Worm (Caenorhabditis elegans) whole organism, L4 larva: ENCODE measurements around the gene gst-32.

Source experiments
- F26F4.8 ChIP-seq: fragments of 200-800 bp; sonication (Bioruptor generic); conservative IDR thresholded peaks from 2 replicates; pipeline ENCODE4 v1.3.6; 2022; ENCODE audit warnings: missing genetic modification characterization, missing compliant biosample characterization
- T26A8.4 ChIP-seq: fragments of 200-800 bp; sonication (Bioruptor generic); IDR thresholded peaks from 2 replicates; pipeline ENCODE4 v1.3.6; 2022; ENCODE audit warnings: missing genetic modification characterization, missing compliant biosample characterization
- Y75B8A.6 ChIP-seq: fragments of 200-800 bp; sonication (Bioruptor generic); IDR thresholded peaks from 2 replicates; pipeline ENCODE4 v1.3.6; 2022; ENCODE audit warnings: missing genetic modification reagents, missing genetic modification characterization, missing compliant biosample characterization
- aha-1 ChIP-seq: fragments of 150-350 bp; peaks from one replicate; lab custom pipeline; 2014; ENCODE audit warnings: missing biosample characterization, missing genetic modification characterization
- ama-1 ChIP-seq: fragments of 150-350 bp; optimal IDR thresholded peaks from 2 replicates; lab custom pipeline; 2014; ENCODE audit warnings: inconsistent platforms, mixed read lengths
- ceh-28 ChIP-seq: fragments of 150-350 bp; optimal IDR thresholded peaks from 2 replicates; lab custom pipeline; 2014; ENCODE audit warnings: missing biosample characterization, missing genetic modification reagents, missing genetic modification characterization
- ctbp-1 ChIP-seq: fragments of 200-800 bp; sonication (Bioruptor generic); IDR thresholded peaks from 2 replicates; pipeline ENCODE4 v1.3.6; 2022; ENCODE audit warnings: missing genetic modification reagents, missing genetic modification characterization, missing compliant biosample characterization
- daf-12 ChIP-seq: fragments of 150-350 bp; optimal IDR thresholded peaks from 2 replicates; lab custom pipeline; 2014; ENCODE audit warnings: missing biosample characterization, missing genetic modification reagents, missing genetic modification characterization
- daf-16 ChIP-seq, 3 experiments: sonication (generic microtip); optimal IDR thresholded peaks; 2 replicates each; lab custom pipeline; 2016 to 2017; ENCODE audit warnings: missing genetic modification characterization in 3 of 3, missing genetic modification reagents in 3 of 3, mild to moderate bottlenecking in 2 of 3, missing compliant biosample characterization in 2 of 3, missing biosample characterization in 1 of 3, moderate library complexity in 1 of 3
- dmd-6 ChIP-seq: fragments of 200-800 bp; sonication (Bioruptor generic); IDR thresholded peaks from 2 replicates; pipeline ENCODE4 v1.3.6; 2022; ENCODE audit warnings: missing genetic modification reagents, missing genetic modification characterization, missing compliant biosample characterization
- dpl-1 ChIP-seq: fragments of 150-350 bp; optimal IDR thresholded peaks from 2 replicates; lab custom pipeline; 2014; ENCODE audit warnings: missing biosample characterization, missing genetic modification reagents, missing genetic modification characterization
- dve-1 ChIP-seq: sonication (generic microtip); optimal IDR thresholded peaks from 2 replicates; lab custom pipeline; 2017; ENCODE audit warnings: antibody characterized with exemption, mild to moderate bottlenecking, missing genetic modification characterization, missing compliant biosample characterization; ENCODE audit not compliant: insufficient read depth
- hlh-11 ChIP-seq: fragments of 200-800 bp; sonication (Bioruptor generic); optimal IDR thresholded peaks from 2 replicates; lab custom pipeline; 2018; ENCODE audit warnings: mild to moderate bottlenecking, missing genetic modification characterization, missing compliant biosample characterization
- hlh-30 ChIP-seq: sonication (generic microtip); optimal IDR thresholded peaks from 2 replicates; lab custom pipeline; 2017; ENCODE audit warnings: antibody characterized with exemption, mild to moderate bottlenecking, missing genetic modification characterization, missing compliant biosample characterization; ENCODE audit not compliant: insufficient read depth
- hmg-1.1 ChIP-seq: fragments of 200-800 bp; sonication (Bioruptor generic); IDR thresholded peaks from 2 replicates; pipeline ENCODE4 v1.3.6; 2022; ENCODE audit warnings: missing genetic modification reagents, missing genetic modification characterization, missing compliant biosample characterization
- lin-1 ChIP-seq: fragments of 200-800 bp; sonication (Bioruptor generic); IDR thresholded peaks from 2 replicates; pipeline ENCODE4 v1.3.6; 2022; ENCODE audit warnings: missing genetic modification reagents, missing genetic modification characterization, missing compliant biosample characterization
- lin-15B ChIP-seq: fragments of 150-350 bp; sonication (generic microtip); optimal IDR thresholded peaks from 3 replicates; lab custom pipeline; 2014; ENCODE audit warnings: missing biosample characterization, missing genetic modification characterization
- lin-29 ChIP-seq: fragments of 200-800 bp; sonication (Bioruptor generic); IDR thresholded peaks from 2 replicates; pipeline ENCODE4 v1.3.6; 2022; ENCODE audit warnings: missing genetic modification reagents, missing genetic modification characterization, missing compliant biosample characterization
- lsy-2 ChIP-seq, 2 experiments: fragments of 150-350 bp in 1 of 2; sonication (generic microtip) in 1 of 2; optimal IDR thresholded peaks; 2 replicates each; lab custom pipeline; 2014 to 2017; ENCODE audit warnings: missing biosample characterization in 2 of 2, missing genetic modification characterization in 2 of 2
- mdl-1 ChIP-seq, 2 experiments: fragments of 150-350 bp in 1 of 2; sonication (generic microtip) in 1 of 2; optimal IDR thresholded peaks; 2 replicates each; lab custom pipeline; 2014 to 2017; ENCODE audit warnings: missing biosample characterization in 2 of 2, missing genetic modification characterization in 2 of 2
- mep-1 ChIP-seq: fragments of 150-350 bp; sonication (generic microtip); optimal IDR thresholded peaks from 3 replicates; lab custom pipeline; 2014; ENCODE audit warnings: missing biosample characterization, missing genetic modification characterization
- mes-2 ChIP-seq: sonication (generic microtip); optimal IDR thresholded peaks from 2 replicates; lab custom pipeline; 2016; ENCODE audit warnings: missing genotype, mild to moderate bottlenecking, missing genetic modification characterization, missing compliant biosample characterization; ENCODE audit not compliant: poor library complexity, severe bottlenecking
- mxl-2 ChIP-seq: fragments of 200-800 bp; sonication (Bioruptor generic); conservative IDR thresholded peaks from 2 replicates; pipeline ENCODE4 v1.3.6; 2022; ENCODE audit warnings: missing genetic modification reagents, missing genetic modification characterization, missing compliant biosample characterization
- mxl-3 ChIP-seq: fragments of 200-800 bp; sonication (Bioruptor generic); optimal IDR thresholded peaks from 2 replicates; lab custom pipeline; 2018; ENCODE audit warnings: mild to moderate bottlenecking, missing genetic modification characterization, missing compliant biosample characterization
- nhr-11 ChIP-seq: fragments of 150-350 bp; optimal IDR thresholded peaks from 2 replicates; lab custom pipeline; 2014; ENCODE audit warnings: missing biosample characterization, missing genetic modification characterization
- nhr-25 ChIP-seq: sonication (generic microtip); optimal IDR thresholded peaks from 2 replicates; lab custom pipeline; 2017; ENCODE audit warnings: missing genetic modification characterization, mild to moderate bottlenecking, missing compliant biosample characterization, antibody characterized with exemption, moderate library complexity, borderline replicate concordance; ENCODE audit not compliant: insufficient read depth
- nhr-28 ChIP-seq: fragments of 150-350 bp; optimal IDR thresholded peaks from 2 replicates; lab custom pipeline; 2014; ENCODE audit warnings: missing biosample characterization, missing genetic modification characterization
- nhr-48 ChIP-seq: sonication (generic microtip); optimal IDR thresholded peaks from 2 replicates; lab custom pipeline; 2016; ENCODE audit warnings: mild to moderate bottlenecking, missing genetic modification characterization, missing compliant biosample characterization
- nhr-6 ChIP-seq: fragments of 150-350 bp; optimal IDR thresholded peaks from 2 replicates; lab custom pipeline; 2014; ENCODE audit warnings: missing biosample characterization, missing genetic modification characterization
- nhr-77 ChIP-seq: fragments of 150-350 bp; optimal IDR thresholded peaks from 2 replicates; lab custom pipeline; 2014; ENCODE audit warnings: missing biosample characterization, missing genetic modification characterization
- tra-1 ChIP-seq: fragments of 200-800 bp; sonication (Bioruptor generic); IDR thresholded peaks from 2 replicates; pipeline ENCODE4 v1.3.6; 2022; ENCODE audit warnings: missing genetic modification reagents, missing genetic modification characterization, missing compliant biosample characterization
- unc-130 ChIP-seq: sonication (generic microtip); optimal IDR thresholded peaks from 2 replicates; lab custom pipeline; 2016; ENCODE audit warnings: missing genetic modification reagents, missing genetic modification characterization, missing compliant biosample characterization
- unc-62 ChIP-seq, 3 experiments: fragments of 150-350 bp in 1 of 3; sonication (generic microtip); optimal IDR thresholded peaks in 2 of 3; peaks in 1 of 3; 1 replicate in 1 of 3; 2 replicates in 2 of 3; lab custom pipeline; 2014 to 2017; ENCODE audit warnings: missing biosample characterization in 3 of 3, missing genetic modification characterization in 3 of 3, missing genetic modification reagents in 3 of 3, missing genotype in 1 of 3
- zag-1 ChIP-seq: fragments of 150-350 bp; optimal IDR thresholded peaks from 2 replicates; lab custom pipeline; 2014; ENCODE audit warnings: missing biosample characterization, missing genetic modification characterization

gst-32 gene

DNA sequence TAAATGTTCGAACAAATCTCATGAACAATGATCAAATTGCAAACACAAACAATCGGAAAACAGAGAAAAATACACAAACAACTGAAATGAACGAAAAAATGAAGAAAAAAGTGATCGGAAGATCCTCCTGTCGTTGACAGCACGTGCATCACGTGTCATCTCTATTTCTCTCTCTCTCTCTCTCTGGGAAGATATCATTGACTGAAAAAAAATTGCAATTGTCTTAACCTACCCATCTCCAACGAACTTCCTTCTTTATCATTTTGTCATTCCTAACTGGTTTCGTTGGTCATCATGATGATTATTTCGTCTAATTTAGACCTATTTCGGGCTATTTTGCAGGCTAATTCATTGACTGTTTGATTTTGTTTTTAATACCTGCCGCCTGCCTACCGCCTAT lies 27.0 kb upstream of the gst-32 start:
- TF ChIP-seq lin-29, result peak; percentile 68
- TF ChIP-seq nhr-28 (tag; lab: Kevin White, UChicago), result peak; percentile 54
- TF ChIP-seq lin-1, result peak; percentile 57; the same call in 1 of the 2 replicates
- no peak for TF ChIP-seq lin-15B
- peak in 1 of 2 experiments; percentile 84 for TF ChIP-seq daf-16 (GFP tag; optimal IDR thresholded peaks at IDR 0.05; lab: Kevin White, UChicago)
- TF ChIP-seq daf-16 (tag; optimal IDR thresholded peaks at IDR 0.05; lab: Kevin White, UChicago), result no peak
- TF ChIP-seq ctbp-1 (GFP tag; lab: Robert Waterston, UW), result peak; percentile 52; the same call in 1 of the 2 replicates
- TF ChIP-seq mes-2 (tag; lab: Kevin White, UChicago), result peak; percentile 5
- TF ChIP-seq Y75B8A.6 (GFP tag; lab: Robert Waterston, UW), result no peak
- TF ChIP-seq unc-62 (GFP tag; optimal IDR thresholded peaks at IDR 0.05 in 1 of 2; lab: Kevin White, UChicago), result peak in 1 of 2 experiments; percentile 88
- no peak for TF ChIP-seq unc-62 (tag; optimal IDR thresholded peaks at IDR 0.05; lab: Kevin White, UChicago)
- peak; percentile 73 for TF ChIP-seq nhr-48 (tag; lab: Kevin White, UChicago)
- peak; percentile 93 for TF ChIP-seq hlh-30
- TF ChIP-seq daf-12 (tag; lab: Kevin White, UChicago), result no peak
- peak; percentile 10 for TF ChIP-seq nhr-25
- peak; percentile 84 for TF ChIP-seq nhr-77 (tag; lab: Kevin White, UChicago)
- TF ChIP-seq mxl-3 (GFP tag; lab: Kevin White, UChicago), result peak; percentile 55
- no peak for TF ChIP-seq ceh-28
- peak; percentile 22 for TF ChIP-seq dpl-1 (GFP tag; lab: Kevin White, UChicago)
- peak; percentile 14 for TF ChIP-seq ama-1 (lab: Kevin White, UChicago)
- TF ChIP-seq mep-1 (tag; lab: Kevin White, UChicago), result peak; percentile 65
- peak; percentile 84 for TF ChIP-seq hlh-11 (tag; lab: Kevin White, UChicago)
- peak in 1 of 2 experiments; percentile 73 for TF ChIP-seq lsy-2 (tag; optimal IDR thresholded peaks at IDR 0.05; lab: Kevin White, UChicago)
- no peak for TF ChIP-seq zag-1 (tag; lab: Kevin White, UChicago)
- TF ChIP-seq nhr-6 (tag; lab: Kevin White, UChicago), result peak; percentile 34
- 0 out of 2 replicates have a peak, but pooled peaks have one; percentile 31 for TF ChIP-seq T26A8.4 (GFP tag; lab: Robert Waterston, UW)
- TF ChIP-seq mdl-1 (tag; optimal IDR thresholded peaks at IDR 0.05; lab: Kevin White, UChicago), result peak; percentile 15 to 89
- no peak for TF ChIP-seq aha-1
- no peak for TF ChIP-seq unc-130 (GFP tag; lab: Kevin White, UChicago)
- TF ChIP-seq nhr-11 (tag; lab: Kevin White, UChicago), result peak; percentile 37
- peak; percentile 68 for TF ChIP-seq dmd-6 (GFP tag; lab: Robert Waterston, UW)
- TF ChIP-seq mxl-2, result 0 out of 2 replicates have a peak, but pooled peaks have one; percentile 45
- TF ChIP-seq F26F4.8 (GFP tag; lab: Robert Waterston, UW), result no peak
- 0 out of 2 replicates have a peak, but pooled peaks have one; percentile 34 for TF ChIP-seq tra-1 (GFP tag; lab: Robert Waterston, UW)
- TF ChIP-seq dve-1 (tag; lab: Kevin White, UChicago), result peak; percentile 47

- TF ChIP-seq dmd-6 (GFP tag; lab: Robert Waterston, UW), result peak; percentile 13; the same call in 1 of the 2 replicates
- peak in 1 of 2 experiments; percentile 67 for TF ChIP-seq unc-62 (GFP tag; optimal IDR thresholded peaks at IDR 0.05 in 1 of 2; lab: Kevin White, UChicago)
- no peak for TF ChIP-seq unc-62 (tag; optimal IDR thresholded peaks at IDR 0.05; lab: Kevin White, UChicago)
- TF ChIP-seq hmg-1.1 (GFP tag; lab: Robert Waterston, UW), result no peak
Observed at ce11 chrII:15204069-15204850, 25.9 kb upstream of the gst-32 start.
